Worm (Caenorhabditis elegans): ENCODE data around the gene srh-78.

DNA sequence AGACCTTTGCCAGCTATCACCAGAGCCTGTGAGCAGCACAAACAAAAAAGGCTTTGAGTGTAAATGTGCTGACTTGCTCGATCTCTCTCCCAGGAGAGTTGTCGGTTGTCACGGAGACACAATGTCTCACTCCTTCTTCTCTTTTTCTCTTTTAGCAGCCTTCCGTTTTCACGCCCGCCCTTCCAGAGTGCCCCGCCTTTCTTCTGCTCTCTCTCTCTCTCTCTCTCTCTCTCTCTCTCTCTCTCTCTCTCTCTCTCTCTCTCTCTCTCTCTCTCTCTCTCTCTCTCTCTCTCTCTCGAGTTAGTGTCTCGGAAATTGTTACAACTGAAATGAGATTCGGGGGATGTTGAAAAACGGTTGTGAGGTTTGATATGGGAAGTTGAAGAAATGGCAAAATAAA, 43.5 kb upstream of the srh-78 start:
- TF ChIP-seq nhr-237 (tag; optimal IDR thresholded peaks at IDR 0.05) = no peak
- no peak for TF ChIP-seq ztf-11 (tag; optimal IDR thresholded peaks at IDR 0.05)
- TF ChIP-seq lin-13 (GFP tag; optimal IDR thresholded peaks at IDR 0.05) = no peak
- TF ChIP-seq nhr-6 (tag; optimal IDR thresholded peaks at IDR 0.05) = no peak
- TF ChIP-seq unc-39 (tag; optimal IDR thresholded peaks at IDR 0.05) = no peak
- TF ChIP-seq aly-2 (tag; optimal IDR thresholded peaks at IDR 0.05) = no peak
